Worm (Caenorhabditis elegans) whole organism, L3 larva: ENCODE measurements around the gene dmsr-6.

Experiments used
- R02D3.7 ChIP-seq: fragments of 150-350 bp; optimal IDR thresholded peaks from 2 replicates; lab custom pipeline; 2014; ENCODE audit warnings: missing biosample characterization, missing genetic modification characterization
- ZK546.5 ChIP-seq: sonication (generic microtip); optimal IDR thresholded peaks from 2 replicates; lab custom pipeline; 2017; ENCODE audit warnings: missing biosample characterization, missing genetic modification characterization
- aly-2 ChIP-seq: fragments of 150-350 bp; optimal IDR thresholded peaks from 2 replicates; lab custom pipeline; 2014; ENCODE audit warnings: missing biosample characterization, missing genetic modification characterization
- ama-1 ChIP-seq: fragments of 150-350 bp; optimal IDR thresholded peaks from 2 replicates; lab custom pipeline; 2018
- ceh-16 ChIP-seq: sonication (generic microtip); optimal IDR thresholded peaks from 2 replicates; lab custom pipeline; 2017; ENCODE audit warnings: missing biosample characterization, missing genetic modification characterization
- ceh-28 ChIP-seq: fragments of 150-350 bp; optimal IDR thresholded peaks from 2 replicates; lab custom pipeline; 2014; ENCODE audit warnings: missing biosample characterization, missing genetic modification reagents, missing genetic modification characterization
- ceh-82 ChIP-seq: fragments of 150-350 bp; optimal IDR thresholded peaks from 2 replicates; lab custom pipeline; 2014; ENCODE audit warnings: missing biosample characterization, missing genetic modification characterization
- ceh-9 ChIP-seq: sonication (generic microtip); optimal IDR thresholded peaks from 2 replicates; lab custom pipeline; 2018; ENCODE audit warnings: missing biosample characterization, missing genetic modification characterization
- daf-12 ChIP-seq: fragments of 150-350 bp; optimal IDR thresholded peaks from 2 replicates; lab custom pipeline; 2014; ENCODE audit warnings: missing biosample characterization, missing genetic modification reagents, missing genetic modification characterization
- egl-27 ChIP-seq: sonication (generic microtip); optimal IDR thresholded peaks from 4 replicates; lab custom pipeline; 2017; ENCODE audit warnings: missing biosample characterization, missing genetic modification reagents, missing genetic modification characterization
- egl-5 ChIP-seq: fragments of 150-350 bp; optimal IDR thresholded peaks from 2 replicates; lab custom pipeline; 2017; ENCODE audit warnings: missing biosample characterization, missing genetic modification reagents, missing genetic modification characterization, inconsistent platforms
- elt-1 ChIP-seq: fragments of 150-350 bp; optimal IDR thresholded peaks from 2 replicates; lab custom pipeline; 2014; ENCODE audit warnings: missing biosample characterization, missing genetic modification characterization
- elt-2 ChIP-seq: sonication (generic microtip); optimal IDR thresholded peaks from 2 replicates; lab custom pipeline; 2016; ENCODE audit warnings: missing genetic modification reagents, mild to moderate bottlenecking, missing genetic modification characterization, missing compliant biosample characterization
- elt-3 ChIP-seq, 3 experiments: fragments of 150-350 bp in 1 of 3; sonication (generic microtip) in 2 of 3; optimal IDR thresholded peaks; 2 replicates in 2 of 3; 4 replicates in 1 of 3; lab custom pipeline; 2014 to 2017; ENCODE audit warnings: missing biosample characterization in 3 of 3, missing genetic modification characterization in 3 of 3
- fkh-10 ChIP-seq: sonication (generic microtip); optimal IDR thresholded peaks from 2 replicates; lab custom pipeline; 2017; ENCODE audit warnings: missing biosample characterization, missing genetic modification reagents, missing genetic modification characterization
- fkh-2 ChIP-seq: fragments of 150-350 bp; optimal IDR thresholded peaks from 2 replicates; lab custom pipeline; 2014; ENCODE audit warnings: missing biosample characterization, missing genetic modification reagents, missing genetic modification characterization
- fos-1 ChIP-seq: fragments of 150-350 bp; optimal IDR thresholded peaks from 2 replicates; lab custom pipeline; 2014; ENCODE audit warnings: missing biosample characterization, missing genetic modification characterization
- hmg-11 ChIP-seq: sonication (generic microtip); optimal IDR thresholded peaks from 2 replicates; lab custom pipeline; 2016; ENCODE audit warnings: missing genetic modification characterization, missing compliant biosample characterization
- jun-1 ChIP-seq: fragments of 150-350 bp; optimal IDR thresholded peaks from 2 replicates; lab custom pipeline; 2014; ENCODE audit warnings: missing biosample characterization, missing genetic modification reagents, missing genetic modification characterization
- lin-15B ChIP-seq: fragments of 150-350 bp; optimal IDR thresholded peaks from 2 replicates; lab custom pipeline; 2014; ENCODE audit warnings: missing biosample characterization, missing genetic modification characterization
- lin-39 ChIP-seq: fragments of 150-350 bp; optimal IDR thresholded peaks from 2 replicates; lab custom pipeline; 2018; ENCODE audit warnings: missing biosample characterization, missing genetic modification reagents, missing genetic modification characterization
- lsy-12 ChIP-seq: sonication (generic microtip); optimal IDR thresholded peaks from 2 replicates; lab custom pipeline; 2016; ENCODE audit warnings: mild to moderate bottlenecking, missing genetic modification characterization, missing compliant biosample characterization
- mdl-1 ChIP-seq: fragments of 150-350 bp; optimal IDR thresholded peaks from 2 replicates; lab custom pipeline; 2014; ENCODE audit warnings: missing biosample characterization, missing genetic modification characterization
- nfya-1 ChIP-seq: sonication (generic microtip); optimal IDR thresholded peaks from 2 replicates; lab custom pipeline; 2017; ENCODE audit warnings: missing genetic modification characterization, mild to moderate bottlenecking, missing compliant biosample characterization, antibody characterized with exemption, moderate library complexity; ENCODE audit not compliant: insufficient read depth
- nhr-11 ChIP-seq: fragments of 150-350 bp; optimal IDR thresholded peaks from 2 replicates; lab custom pipeline; 2014; ENCODE audit warnings: missing biosample characterization, missing genetic modification characterization
- nhr-12 ChIP-seq: fragments of 150-350 bp; optimal IDR thresholded peaks from 2 replicates; lab custom pipeline; 2014; ENCODE audit warnings: missing biosample characterization, missing genetic modification characterization
- nhr-23 ChIP-seq: fragments of 150-350 bp; optimal IDR thresholded peaks from 2 replicates; lab custom pipeline; 2014; ENCODE audit warnings: missing biosample characterization, missing genetic modification reagents, missing genetic modification characterization
- nhr-237 ChIP-seq: fragments of 150-350 bp; optimal IDR thresholded peaks from 2 replicates; lab custom pipeline; 2014; ENCODE audit warnings: missing biosample characterization, missing genetic modification characterization
- nhr-25 ChIP-seq: sonication (generic microtip); optimal IDR thresholded peaks from 2 replicates; lab custom pipeline; 2017; ENCODE audit warnings: missing biosample characterization, missing genetic modification characterization
- nhr-43 ChIP-seq: sonication (generic microtip); optimal IDR thresholded peaks from 2 replicates; lab custom pipeline; 2016; ENCODE audit warnings: mild to moderate bottlenecking, missing genetic modification characterization, missing compliant biosample characterization; ENCODE audit not compliant: poor library complexity, severe bottlenecking
- nhr-67 ChIP-seq: fragments of 150-350 bp; optimal IDR thresholded peaks from 2 replicates; lab custom pipeline; 2014; ENCODE audit warnings: missing biosample characterization, missing genetic modification characterization
- nhr-76 ChIP-seq: fragments of 150-350 bp; sonication (generic microtip); optimal IDR thresholded peaks from 5 replicates; lab custom pipeline; 2014; ENCODE audit warnings: missing biosample characterization, missing genetic modification characterization
- nhr-77 ChIP-seq: fragments of 150-350 bp; optimal IDR thresholded peaks from 2 replicates; lab custom pipeline; 2014; ENCODE audit warnings: missing biosample characterization, missing genetic modification characterization
- pha-4 ChIP-seq: fragments of 150-350 bp; optimal IDR thresholded peaks from 2 replicates; lab custom pipeline; 2014; ENCODE audit warnings: missing biosample characterization, missing genetic modification reagents, missing genetic modification characterization
- pqm-1 ChIP-seq: fragments of 150-350 bp; optimal IDR thresholded peaks from 2 replicates; lab custom pipeline; 2017; ENCODE audit warnings: missing biosample characterization, missing genetic modification characterization, inconsistent platforms
- sea-2 ChIP-seq: fragments of 150-350 bp; sonication (generic microtip); optimal IDR thresholded peaks from 4 replicates; lab custom pipeline; 2014; ENCODE audit warnings: missing biosample characterization, missing genetic modification reagents, missing genetic modification characterization
- skn-1 ChIP-seq: fragments of 150-350 bp; optimal IDR thresholded peaks from 2 replicates; lab custom pipeline; 2014; ENCODE audit warnings: missing biosample characterization, missing genetic modification characterization
- snpc-4 ChIP-seq: fragments of 150-350 bp; optimal IDR thresholded peaks from 2 replicates; lab custom pipeline; 2014; ENCODE audit warnings: missing biosample characterization, missing genetic modification characterization
- tbx-2 ChIP-seq: sonication (generic microtip); optimal IDR thresholded peaks from 2 replicates; lab custom pipeline; 2016; ENCODE audit warnings: mild to moderate bottlenecking, missing genetic modification characterization, missing compliant biosample characterization
- unc-39 ChIP-seq: sonication (generic microtip); optimal IDR thresholded peaks from 4 replicates; lab custom pipeline; 2017; ENCODE audit warnings: missing biosample characterization, missing genetic modification characterization
- unc-62 ChIP-seq: fragments of 150-350 bp; sonication (generic microtip); optimal IDR thresholded peaks from 4 replicates; lab custom pipeline; 2014; ENCODE audit warnings: missing biosample characterization, missing genetic modification reagents, missing genetic modification characterization
- zag-1 ChIP-seq: fragments of 150-350 bp; optimal IDR thresholded peaks from 2 replicates; lab custom pipeline; 2014; ENCODE audit warnings: missing biosample characterization, missing genetic modification characterization
- ztf-11 ChIP-seq: fragments of 150-350 bp; optimal IDR thresholded peaks from 2 replicates; lab custom pipeline; 2014; ENCODE audit warnings: missing biosample characterization, missing genetic modification characterization
- ztf-4 ChIP-seq: fragments of 150-350 bp; optimal IDR thresholded peaks from 2 replicates; lab custom pipeline; 2014; ENCODE audit warnings: missing biosample characterization, missing genetic modification characterization

dmsr-6 gene

ce11 chrII:14496809-14497208, 41.4 kb downstream of the dmsr-6 start:
- TF ChIP-seq ceh-16 (tag; lab: Kevin White, UChicago) (no peak), unc-39 (tag; lab: Kevin White, UChicago) (no peak), nhr-43 (peak; percentile 90), sea-2 (no peak), elt-2 (tag; lab: Kevin White, UChicago) (peak; percentile 64), daf-12 (tag; lab: Kevin White, UChicago) (no peak), ztf-4 (no peak), ZK546.5 (no peak), nhr-77 (tag; lab: Kevin White, UChicago) (peak; percentile 84), unc-62 (GFP tag; lab: Kevin White, UChicago) (peak; percentile 44), fkh-2 (tag; lab: Kevin White, UChicago) (no peak), egl-5 (tag; lab: Kevin White, UChicago) (no peak), skn-1 (peak; percentile 86), ama-1 (lab: Kevin White, UChicago) (peak; percentile 66), ceh-82 (tag; lab: Kevin White, UChicago) (no peak), nhr-23 (peak; percentile 64), ceh-28 (peak; percentile 9), lsy-12 (tag; lab: Kevin White, UChicago) (peak; percentile 83), egl-27 (tag; lab: Kevin White, UChicago) (peak; percentile 77), elt-1 (tag; lab: Kevin White, UChicago) (peak; percentile 17), R02D3.7 (tag; lab: Kevin White, UChicago) (peak; percentile 44), pqm-1 (tag; lab: Kevin White, UChicago) (peak; percentile 46), nfya-1 (peak; percentile 72), nhr-25 (peak; percentile 88), elt-3 (tag; optimal IDR thresholded peaks at IDR 0.05; lab: Kevin White, UChicago) (peak in 1 of 3 experiments; percentile 55), tbx-2 (tag; lab: Kevin White, UChicago) (peak; percentile 76), ztf-11 (peak; percentile 34), nhr-67 (tag; lab: Kevin White, UChicago) (no peak), lin-39 (tag; lab: Kevin White, UChicago) (peak; percentile 88), hmg-11 (peak; percentile 88), pha-4 (tag; lab: Kevin White, UChicago) (peak; percentile 87), fkh-10 (no peak), nhr-76 (no peak), snpc-4 (tag; lab: Kevin White, UChicago) (peak; percentile 84), lin-15B (peak; percentile 9), nhr-12 (no peak), nhr-237 (tag; lab: Kevin White, UChicago) (no peak), ceh-9 (no peak), aly-2 (tag; lab: Kevin White, UChicago) (no peak), jun-1 (tag; lab: Kevin White, UChicago) (peak; percentile 56), fos-1 (tag; lab: Kevin White, UChicago) (peak; percentile 23)
- TF ChIP-seq, all 47 proteins: peak for 25

- no peak for TF ChIP-seq fos-1 (tag; lab: Kevin White, UChicago)
- peak; percentile 15 for TF ChIP-seq nhr-43
Observed at ce11 chrII:14497848-14498247, 42.4 kb downstream of the dmsr-6 start, which contains the start of gene dhs-8. Gene dhs-8 (plus strand): TSS chrII:14498026.

- TF ChIP-seq fkh-2 (tag; lab: Kevin White, UChicago), result no peak
- no peak for TF ChIP-seq zag-1
- no peak for TF ChIP-seq ceh-82 (tag; lab: Kevin White, UChicago)
- TF ChIP-seq aly-2 (tag; lab: Kevin White, UChicago), result no peak
- no peak for TF ChIP-seq ztf-4
- no peak for TF ChIP-seq nhr-77 (tag; lab: Kevin White, UChicago)
- no peak for TF ChIP-seq fos-1 (tag; lab: Kevin White, UChicago)
- no peak for TF ChIP-seq nhr-67 (tag; lab: Kevin White, UChicago)
- no peak for TF ChIP-seq nhr-76
- no peak for TF ChIP-seq hmg-11
- no peak for TF ChIP-seq nhr-11
- no peak for TF ChIP-seq mdl-1 (tag; lab: Kevin White, UChicago)
- no peak for TF ChIP-seq tbx-2 (tag; lab: Kevin White, UChicago)
- TF ChIP-seq nhr-23, result no peak
- no peak for TF ChIP-seq nfya-1
- TF ChIP-seq ZK546.5, result no peak
- TF ChIP-seq nhr-43, result no peak
- TF ChIP-seq jun-1 (tag; lab: Kevin White, UChicago), result no peak
- no peak for TF ChIP-seq lin-15B
Observed at ce11 chrII:14500122-14500521, 44.7 kb downstream of the dmsr-6 start, which contains the start of gene K10H10.4. Gene K10H10.4 (plus strand): TSS chrII:14500422.
